Worm (Caenorhabditis elegans) whole organism, young adult: Measurements from ENCODE around the gene lido-11.

Source experiments
- C06A6.2 ChIP-seq: fragments of 200-800 bp; sonication (Bioruptor generic); conservative IDR thresholded peaks from 2 replicates; pipeline ENCODE4 v1.3.6; 2022; ENCODE audit warnings: missing genetic modification characterization, missing compliant biosample characterization
- C17E4.6 ChIP-seq: fragments of 200-800 bp; sonication (Bioruptor generic); IDR thresholded peaks from 2 replicates; pipeline ENCODE4 v1.3.6; 2022; ENCODE audit warnings: missing genetic modification reagents, missing genetic modification characterization, missing compliant biosample characterization
- Y95B8A.8 ChIP-seq: fragments of 200-800 bp; sonication (Bioruptor generic); IDR thresholded peaks from 2 replicates; pipeline ENCODE4 v1.3.6; 2022; ENCODE audit warnings: missing genetic modification reagents, missing genetic modification characterization, missing compliant biosample characterization
- ccch-3 ChIP-seq: fragments of 200-800 bp; sonication (Bioruptor generic); optimal IDR thresholded peaks from 2 replicates; lab custom pipeline; 2018; ENCODE audit warnings: mild to moderate bottlenecking, missing genetic modification characterization, missing compliant biosample characterization
- dpff-1 ChIP-seq: sonication (generic microtip); optimal IDR thresholded peaks from 2 replicates; lab custom pipeline; 2017; ENCODE audit warnings: mild to moderate bottlenecking, missing genetic modification characterization, missing compliant biosample characterization
- dpl-1 ChIP-seq: fragments of 150-350 bp; optimal IDR thresholded peaks from 2 replicates; lab custom pipeline; 2014; ENCODE audit warnings: missing biosample characterization, missing genetic modification reagents, missing genetic modification characterization
- ets-4 ChIP-seq: fragments of 200-800 bp; sonication (Bioruptor generic); optimal IDR thresholded peaks from 2 replicates; lab custom pipeline; 2018; ENCODE audit warnings: mild to moderate bottlenecking, missing genetic modification characterization, missing compliant biosample characterization
- lag-1 ChIP-seq: fragments of 200-800 bp; sonication (Bioruptor generic); IDR thresholded peaks from 2 replicates; pipeline ENCODE4 v1.3.6; 2022; ENCODE audit warnings: missing genetic modification reagents, missing genetic modification characterization, missing compliant biosample characterization
- lsy-27 ChIP-seq: sonication (generic microtip); optimal IDR thresholded peaks from 2 replicates; lab custom pipeline; 2017; ENCODE audit warnings: missing genetic modification characterization, mild to moderate bottlenecking, missing compliant biosample characterization, antibody characterized with exemption, missing genotype, borderline replicate concordance; ENCODE audit not compliant: insufficient read depth
- nhr-179 ChIP-seq: sonication (generic microtip); optimal IDR thresholded peaks from 2 replicates; lab custom pipeline; 2016; ENCODE audit warnings: mild to moderate bottlenecking, missing genetic modification characterization, missing compliant biosample characterization
- sea-2 ChIP-seq: fragments of 200-800 bp; sonication (Bioruptor generic); IDR thresholded peaks from 2 replicates; pipeline ENCODE4 v1.3.6; 2022; ENCODE audit warnings: missing genetic modification characterization, missing compliant biosample characterization
- tlf-1 ChIP-seq: fragments of 200-800 bp; sonication (Bioruptor generic); optimal IDR thresholded peaks from 2 replicates; lab custom pipeline; 2018; ENCODE audit warnings: mild to moderate bottlenecking, missing genetic modification characterization, missing compliant biosample characterization

ce11 chrII:3036344-3036743, 32.6 kb downstream of the lido-11 start:
- TF ChIP-seq C17E4.6: no peak
- TF ChIP-seq dpl-1 (GFP tag; lab: Kevin White, UChicago): no peak
- TF ChIP-seq sea-2: no peak
- no peak for TF ChIP-seq nhr-179 (tag; lab: Kevin White, UChicago)
- no peak for TF ChIP-seq dpff-1 (tag; lab: Kevin White, UChicago)
- TF ChIP-seq lsy-27 (tag; lab: Kevin White, UChicago): no peak
- TF ChIP-seq ccch-3: no peak
- no peak for TF ChIP-seq C06A6.2
- 0 out of 2 replicates have a peak, but pooled peaks have one; percentile 14 for TF ChIP-seq Y95B8A.8 (GFP tag; lab: Robert Waterston, UW)
- TF ChIP-seq lag-1 (GFP tag; lab: Robert Waterston, UW): no peak
- no peak for TF ChIP-seq tlf-1 (GFP tag; lab: Kevin White, UChicago)
- TF ChIP-seq ets-4 (GFP tag; lab: Kevin White, UChicago): no peak
